Fruit fly (Drosophila melanogaster) S2 (cell line): Measurements from ENCODE around the gene CG4789.

Experiments
- CG8478 ChIP-seq: fragments of >200 bp; optimal IDR thresholded peaks from 2 replicates; lab custom pipeline; 2018
- CTCF ChIP-seq, 2 experiments: fragments of >200 bp; optimal IDR thresholded peaks; 2 replicates each; lab custom pipeline; 2018

DNA sequence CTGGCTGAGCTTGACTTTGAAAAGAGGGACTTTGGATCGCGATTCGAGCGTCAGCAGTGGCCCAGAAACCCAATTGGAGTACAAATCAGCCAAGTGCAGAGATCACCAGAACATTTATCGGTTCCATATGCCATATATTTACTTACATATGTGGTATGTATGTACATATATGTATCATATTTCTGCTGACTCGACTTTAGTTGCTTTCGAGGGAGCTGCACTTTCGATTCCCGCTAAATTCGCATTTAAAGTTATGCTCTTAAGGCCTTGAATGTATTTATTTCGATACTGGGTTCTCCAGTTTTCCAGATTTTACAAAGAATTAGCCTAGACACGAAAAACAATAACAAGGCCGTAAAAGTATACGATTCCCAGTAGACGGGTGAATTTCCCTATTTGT is 31.1 kb downstream of the CG4789 start:
- TF ChIP-seq CTCF (optimal IDR thresholded peaks at IDR 0.05; lab: Kevin White, UChicago): no peak
- no peak for TF ChIP-seq CG8478 (lab: Kevin White, UChicago)
